Fruit fly (Drosophila melanogaster): ENCODE measurements around the gene CG5704.
A peak's percentile ranks its signal among the peaks of the same experiment; 100 is the strongest.

The CG5704 gene

DNA sequence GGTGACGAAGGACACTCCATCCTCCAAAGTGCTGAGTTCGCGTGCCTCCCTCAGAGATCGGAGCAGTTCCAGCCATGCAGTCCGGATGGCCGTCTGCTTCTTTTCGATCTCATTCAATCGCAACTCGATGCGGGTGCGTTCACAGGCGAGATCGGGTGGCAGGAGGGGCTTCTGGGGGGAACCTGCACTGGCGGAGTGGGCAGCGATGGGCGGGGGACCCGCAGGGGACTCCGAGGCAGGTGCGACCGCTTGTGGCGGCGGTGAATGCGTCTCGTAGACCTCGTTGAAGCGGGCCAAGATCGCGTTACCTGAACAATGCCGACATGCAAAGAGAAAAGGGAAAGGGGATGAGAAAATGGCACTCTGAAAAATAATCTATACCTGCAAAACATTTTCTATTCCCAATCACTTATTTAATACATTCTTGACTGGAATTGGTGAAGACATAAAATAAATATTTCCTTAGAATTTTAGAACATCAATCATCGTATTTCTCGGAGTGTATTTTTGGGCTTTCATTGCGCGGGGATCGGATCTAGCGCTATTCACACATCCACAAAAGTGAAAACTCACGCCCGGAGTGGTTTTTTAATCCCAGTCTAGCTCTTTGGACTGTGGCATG, 12.0 kb downstream of the CG5704 start (continued):
- TF ChIP-seq bsh (GFP tag; optimal IDR thresholded peaks at IDR 0.05) = peak in 1 of 2 experiments; percentile 86
- TF ChIP-seq CG4328 (GFP tag; optimal IDR thresholded peaks at IDR 0.05) = no peak
- peak; percentile 66 for TF ChIP-seq CG14710 (tag; optimal IDR thresholded peaks at IDR 0.05)
- TF ChIP-seq Ada2b (GFP tag; IDR thresholded peaks at IDR 0.05) = 0 out of 2 replicates have a peak, but pooled peaks have one; percentile 24
- TF ChIP-seq ken (GFP tag; IDR thresholded peaks at IDR 0.05) = peak; percentile 63; the same call in 2 of the 3 replicates
- TF ChIP-seq Oli (tag; optimal IDR thresholded peaks at IDR 0.05) = peak; percentile 44
- TF ChIP-seq CG9932 (GFP tag; IDR thresholded peaks at IDR 0.05) = no peak
- TF ChIP-seq sim (GFP tag; IDR thresholded peaks at IDR 0.05) = peak; percentile 59; the same call in 1 of the 2 replicates
- peak; percentile 29 for TF ChIP-seq Hsf (GFP tag; optimal IDR thresholded peaks at IDR 0.05)
- peak; percentile 59; the same call in 2 of the 3 replicates for TF ChIP-seq CG11695 (GFP tag; IDR thresholded peaks at IDR 0.05)
- TF ChIP-seq ind (GFP tag; optimal IDR thresholded peaks at IDR 0.05) = peak; percentile 30
- peak; percentile 3; the same call in 1 of the 2 replicates for TF ChIP-seq Rfx (GFP tag; IDR thresholded peaks at IDR 0.05)
- peak; percentile 66 for TF ChIP-seq CG7839 (tag; optimal IDR thresholded peaks at IDR 0.05)
- peak; percentile 29 for TF ChIP-seq tio (GFP tag; optimal IDR thresholded peaks at IDR 0.05)
- TF ChIP-seq ewg (GFP tag; optimal IDR thresholded peaks at IDR 0.05) = peak; percentile 40
- TF ChIP-seq hb (GFP tag; IDR thresholded peaks at IDR 0.05; ENCODE audit: partially characterized antibody) = no peak
- TF ChIP-seq dmrt99B (tag; optimal IDR thresholded peaks at IDR 0.05) = peak; percentile 68
- TF ChIP-seq Sox100B (GFP tag; optimal IDR thresholded peaks at IDR 0.05) = peak; percentile 65
- 0 out of 2 replicates have a peak, but pooled peaks have one; percentile 14 for TF ChIP-seq CG31224 (GFP tag; IDR thresholded peaks at IDR 0.05)
- TF ChIP-seq Stat92E (GFP tag; optimal IDR thresholded peaks at IDR 0.05) = peak in 1 of 3 experiments; percentile 70
- peak; percentile 35 for TF ChIP-seq az2 (GFP tag; optimal IDR thresholded peaks at IDR 0.05)
- TF ChIP-seq tgo (GFP tag; IDR thresholded peaks at IDR 0.05) = peak; percentile 52; the same call in 2 of the 3 replicates
- no peak for TF ChIP-seq yki (optimal IDR thresholded peaks at IDR 0.05)
- TF ChIP-seq oc (tag; optimal IDR thresholded peaks at IDR 0.05) = peak; percentile 70
- peak; percentile 60 for TF ChIP-seq unpg (GFP tag; optimal IDR thresholded peaks at IDR 0.05)
- TF ChIP-seq Opbp (GFP tag; IDR thresholded peaks at IDR 0.05; ENCODE audit: partially characterized antibody) = no peak
- peak; percentile 54 for TF ChIP-seq CG17328 (GFP tag; IDR thresholded peaks at IDR 0.05)
- TF ChIP-seq sug (tag; optimal IDR thresholded peaks at IDR 0.05) = no peak
- TF ChIP-seq CG8924 (tag; optimal IDR thresholded peaks at IDR 0.05) = peak; percentile 49
- peak in 1 of 2 experiments; percentile 77 for TF ChIP-seq Hr78 (GFP tag; optimal IDR thresholded peaks at IDR 0.05)
- TF ChIP-seq CG2120 (GFP tag; optimal IDR thresholded peaks at IDR 0.05) = no peak
- peak; percentile 17 for TF ChIP-seq Hr3 (GFP tag; optimal IDR thresholded peaks at IDR 0.05)
- 0 out of 2 replicates have a peak, but pooled peaks have one; percentile 42 for TF ChIP-seq CG1024 (GFP tag; IDR thresholded peaks at IDR 0.05)
- peak; percentile 89 for TF ChIP-seq Ets65A (GFP tag)
- TF ChIP-seq unc-4 (GFP tag; IDR thresholded peaks at IDR 0.05; ENCODE audit: partially characterized antibody) = no peak
- peak; percentile 56 for TF ChIP-seq CG2875 (GFP tag; optimal IDR thresholded peaks at IDR 0.05)
- no peak for TF ChIP-seq peb (GFP tag; IDR thresholded peaks at IDR 0.05)
- TF ChIP-seq CG7357 (GFP tag; IDR thresholded peaks at IDR 0.05) = no peak; the same call in 2 of the 3 replicates
- TF ChIP-seq CG12942 (GFP tag; optimal IDR thresholded peaks at IDR 0.05) = peak; percentile 4
- peak; percentile 26 for TF ChIP-seq CG1602 (GFP tag; optimal IDR thresholded peaks at IDR 0.05)
- TF ChIP-seq Taf1 (GFP tag; IDR thresholded peaks at IDR 0.05) = no peak
- TF ChIP-seq CG4820 (GFP tag; optimal IDR thresholded peaks at IDR 0.05) = peak; percentile 42
- peak; percentile 74 for TF ChIP-seq Spps (tag; optimal IDR thresholded peaks at IDR 0.05)
- TF ChIP-seq ranshi (GFP tag; IDR thresholded peaks at IDR 0.05) = 0 out of 2 replicates have a peak, but pooled peaks have one; percentile 31
- TF ChIP-seq CG10654 (GFP tag; optimal IDR thresholded peaks at IDR 0.05) = peak; percentile 7
- peak; percentile 46 for TF ChIP-seq grau (tag; optimal IDR thresholded peaks at IDR 0.05)
- TF ChIP-seq CG18262 (tag; optimal IDR thresholded peaks at IDR 0.05) = peak; percentile 77
- no peak for TF ChIP-seq CG9817 (tag; optimal IDR thresholded peaks at IDR 0.05)
- no peak; the same call in 1 of the 2 replicates for TF ChIP-seq E2f1 (GFP tag; IDR thresholded peaks at IDR 0.05)

Measured in whole organism, embryonic.